Fruit fly (Drosophila melanogaster) whole organism, embryonic: ENCODE data around the gene ens.
A peak's percentile ranks its signal among the peaks of the same experiment; 100 is the strongest.

Source experiments
- Adf1 ChIP-seq: fragments of 200-800 bp; sonication (Bioruptor generic); IDR thresholded peaks from 2 replicates; pipeline ENCODE4 v1.3.6; 2022; ENCODE audit warnings: missing biosample characterization, missing genetic modification characterization
- CG10147 ChIP-seq: fragments of 200-800 bp; sonication (Bioruptor generic); optimal IDR thresholded peaks from 2 replicates; lab custom pipeline; 2019; ENCODE audit warnings: missing biosample characterization, mild to moderate bottlenecking, missing genetic modification characterization, moderate library complexity
- CG10431 ChIP-seq: fragments of 200-800 bp; sonication (Bioruptor generic); optimal IDR thresholded peaks from 3 replicates; lab custom pipeline; 2018; ENCODE audit warnings: missing biosample characterization, mild to moderate bottlenecking, missing genetic modification characterization
- CG11085 ChIP-seq: fragments of 200-800 bp; sonication (Bioruptor generic); IDR thresholded peaks from 2 replicates; pipeline ENCODE4 v1.3.6; 2022; ENCODE audit warnings: missing biosample characterization, missing genetic modification characterization
- CG1233 ChIP-seq: fragments of 200-800 bp; sonication (Bioruptor generic); optimal IDR thresholded peaks from 4 replicates; lab custom pipeline; 2018; ENCODE audit warnings: missing biosample characterization, mild to moderate bottlenecking, missing genetic modification characterization
- CG13123 ChIP-seq: fragments of 200-800 bp; sonication (Bioruptor generic); optimal IDR thresholded peaks from 2 replicates; lab custom pipeline; 2016; ENCODE audit warnings: missing biosample characterization, missing genetic modification characterization
- CG13775 ChIP-seq: fragments of 200-800 bp; sonication (Bioruptor generic); optimal IDR thresholded peaks from 3 replicates; lab custom pipeline; 2017; ENCODE audit warnings: missing biosample characterization, mild to moderate bottlenecking, missing genetic modification characterization
- CG13894 ChIP-seq: fragments of 200-800 bp; sonication (Bioruptor generic); optimal IDR thresholded peaks from 3 replicates; lab custom pipeline; 2018; ENCODE audit warnings: missing biosample characterization, mild to moderate bottlenecking, missing genetic modification characterization, moderate library complexity
- CG15696 ChIP-seq: fragments of 200-800 bp; sonication (Bioruptor generic); optimal IDR thresholded peaks from 2 replicates; lab custom pipeline; 2019; ENCODE audit warnings: missing biosample characterization, mild to moderate bottlenecking, missing genetic modification characterization, moderate library complexity
- CG16815 ChIP-seq: fragments of 200-800 bp; sonication (Bioruptor generic); optimal IDR thresholded peaks from 3 replicates; lab custom pipeline; 2017; ENCODE audit warnings: missing biosample characterization, mild to moderate bottlenecking, missing genetic modification characterization
- CG17186 ChIP-seq: fragments of 200-800 bp; sonication (Bioruptor generic); optimal IDR thresholded peaks from 3 replicates; lab custom pipeline; 2017; ENCODE audit warnings: missing biosample characterization, missing genetic modification reagents, missing genetic modification characterization
- CG17802 ChIP-seq: fragments of 200-800 bp; sonication (Bioruptor generic); optimal IDR thresholded peaks from 2 replicates; lab custom pipeline; 2018; ENCODE audit warnings: missing biosample characterization, mild to moderate bottlenecking, missing genetic modification characterization, moderate library complexity
- CG18764 ChIP-seq: fragments of 200-800 bp; sonication (Bioruptor generic); optimal IDR thresholded peaks from 3 replicates; lab custom pipeline; 2016; ENCODE audit warnings: missing biosample characterization, missing genetic modification characterization
- CG34224 ChIP-seq: fragments of 200-800 bp; sonication (Bioruptor generic); IDR thresholded peaks from 3 replicates; pipeline ENCODE4 v1.3.6; 2022; ENCODE audit warnings: missing biosample characterization, missing genetic modification characterization; ENCODE audit not compliant: partially characterized antibody
- CG4360 ChIP-seq: fragments of 200-800 bp; sonication (Bioruptor generic); IDR thresholded peaks from 2 replicates; pipeline ENCODE4 v1.3.6; 2022; ENCODE audit warnings: missing biosample characterization, missing genetic modification characterization
- CG4730 ChIP-seq: fragments of 200-800 bp; sonication (Bioruptor generic); IDR thresholded peaks from 2 replicates; pipeline ENCODE4 v1.3.6; 2022; ENCODE audit warnings: missing biosample characterization, missing genetic modification characterization
- CG7745 ChIP-seq: fragments of 200-800 bp; sonication (Bioruptor generic); optimal IDR thresholded peaks from 2 replicates; lab custom pipeline; 2018; ENCODE audit warnings: missing biosample characterization, mild to moderate bottlenecking, missing genetic modification characterization, moderate library complexity
- CG8765 ChIP-seq: fragments of 200-800 bp; sonication (Bioruptor generic); IDR thresholded peaks from 2 replicates; pipeline ENCODE4 v1.3.6; 2022; ENCODE audit warnings: missing biosample characterization, missing genetic modification characterization
- CG9727 ChIP-seq: fragments of 200-800 bp; sonication (Bioruptor generic); optimal IDR thresholded peaks from 3 replicates; lab custom pipeline; 2017; ENCODE audit warnings: missing biosample characterization, mild to moderate bottlenecking, missing genetic modification characterization
- Doc2 ChIP-seq: fragments of 200-800 bp; sonication (Bioruptor generic); IDR thresholded peaks from 2 replicates; pipeline ENCODE4 v1.3.6; 2022; ENCODE audit warnings: missing biosample characterization, missing genetic modification characterization
- Drgx ChIP-seq: fragments of 200-800 bp; sonication (Bioruptor generic); IDR thresholded peaks from 2 replicates; pipeline ENCODE4 v1.3.6; 2022; ENCODE audit warnings: missing biosample characterization, missing genetic modification characterization
- HLH4C ChIP-seq: fragments of 200-800 bp; sonication (Bioruptor generic); IDR thresholded peaks from 3 replicates; pipeline ENCODE4 v1.3.6; 2022; ENCODE audit warnings: missing biosample characterization, missing genetic modification characterization; ENCODE audit not compliant: partially characterized antibody
- Hr39 ChIP-seq: fragments of >200 bp; optimal IDR thresholded peaks from 2 replicates; lab custom pipeline; 2017
- Hsf ChIP-seq: fragments of 200-800 bp; sonication (Bioruptor generic); optimal IDR thresholded peaks from 3 replicates; lab custom pipeline; 2016; ENCODE audit warnings: missing biosample characterization, missing genetic modification characterization
- Lhr ChIP-seq: fragments of 200-800 bp; sonication (Bioruptor generic); optimal IDR thresholded peaks from 3 replicates; lab custom pipeline; 2017; ENCODE audit warnings: mild to moderate bottlenecking, missing biosample characterization, missing genetic modification reagents, missing genetic modification characterization
- MBD-R2 ChIP-seq: fragments of 200-800 bp; sonication (Bioruptor generic); IDR thresholded peaks from 2 replicates; pipeline ENCODE4 v1.3.6; 2022; ENCODE audit warnings: missing biosample characterization, missing genetic modification characterization
- amos ChIP-seq: fragments of 200-800 bp; sonication (Bioruptor generic); IDR thresholded peaks from 2 replicates; pipeline ENCODE4 v1.3.6; 2022; ENCODE audit warnings: missing biosample characterization, missing genetic modification characterization; ENCODE audit not compliant: partially characterized antibody
- ara ChIP-seq: fragments of 200-800 bp; sonication (Bioruptor generic); IDR thresholded peaks from 2 replicates; pipeline ENCODE4 v1.3.6; 2022; ENCODE audit warnings: missing biosample characterization, missing genetic modification characterization
- ase ChIP-seq: fragments of 200-800 bp; sonication (Bioruptor generic); IDR thresholded peaks from 3 replicates; pipeline ENCODE4 v1.3.6; 2022; ENCODE audit warnings: missing biosample characterization, missing genetic modification characterization
- ato ChIP-seq: fragments of 200-800 bp; sonication (Bioruptor generic); IDR thresholded peaks from 2 replicates; pipeline ENCODE4 v1.3.6; 2022; ENCODE audit warnings: missing biosample characterization, missing genetic modification characterization; ENCODE audit not compliant: partially characterized antibody
- btn ChIP-seq: fragments of 200-800 bp; sonication (Bioruptor generic); optimal IDR thresholded peaks from 2 replicates; lab custom pipeline; 2016; ENCODE audit warnings: missing biosample characterization, missing genetic modification characterization
- dmrt11E ChIP-seq: fragments of 200-800 bp; sonication (Bioruptor generic); optimal IDR thresholded peaks from 3 replicates; lab custom pipeline; 2018; ENCODE audit warnings: missing biosample characterization, mild to moderate bottlenecking, missing genetic modification characterization, moderate library complexity
- esg ChIP-seq: fragments of 200-800 bp; sonication (Bioruptor generic); conservative IDR thresholded peaks from 2 replicates; pipeline ENCODE4 v1.3.6; 2022; ENCODE audit warnings: missing biosample characterization, missing genetic modification characterization
- ewg ChIP-seq: fragments of 200-800 bp; sonication (Bioruptor generic); optimal IDR thresholded peaks from 3 replicates; lab custom pipeline; 2017; ENCODE audit warnings: mild to moderate bottlenecking, missing biosample characterization, missing genetic modification reagents, missing genetic modification characterization
- fd3F ChIP-seq: fragments of 200-800 bp; sonication (Bioruptor generic); optimal IDR thresholded peaks from 2 replicates; lab custom pipeline; 2018; ENCODE audit warnings: missing biosample characterization, mild to moderate bottlenecking, missing genetic modification characterization, moderate library complexity
- fd64A ChIP-seq: fragments of 200-800 bp; sonication (Bioruptor generic); optimal IDR thresholded peaks from 3 replicates; lab custom pipeline; 2018; ENCODE audit warnings: missing biosample characterization, mild to moderate bottlenecking, missing genetic modification characterization
- grau ChIP-seq: fragments of 200-800 bp; optimal IDR thresholded peaks from 3 replicates; lab custom pipeline; 2019; ENCODE audit warnings: missing biosample characterization, mild to moderate bottlenecking, missing genetic modification characterization, moderate library complexity
- gt ChIP-seq: fragments of 200-800 bp; sonication (Bioruptor generic); IDR thresholded peaks from 2 replicates; pipeline ENCODE4 v1.3.6; 2022; ENCODE audit warnings: missing biosample characterization, missing genetic modification characterization
- lola ChIP-seq, 3 experiments: fragments of >200 bp in 2 of 3; fragments of 200-800 bp in 1 of 3; sonication (Bioruptor generic) in 1 of 3; optimal IDR thresholded peaks; 2 replicates each; lab custom pipeline; 2017 to 2019; ENCODE audit warnings: missing biosample characterization in 3 of 3, missing genetic modification characterization in 3 of 3, mild to moderate bottlenecking in 1 of 3, moderate library complexity in 1 of 3
- p53 ChIP-seq: fragments of 200-800 bp; sonication (Bioruptor generic); optimal IDR thresholded peaks from 2 replicates; lab custom pipeline; 2016; ENCODE audit warnings: missing biosample characterization, missing genetic modification characterization
- prd ChIP-seq, 3 experiments: fragments of >200 bp in 2 of 3; fragments of 200-800 bp in 1 of 3; sonication (Bioruptor generic) in 1 of 3; optimal IDR thresholded peaks in 2 of 3; IDR thresholded peaks in 1 of 3; 2 replicates in 2 of 3; 3 replicates in 1 of 3; pipeline versions ENCODE4 v1.3.6 to Lab custom; 2017 to 2022; ENCODE audit warnings: missing biosample characterization in 1 of 3, missing genetic modification characterization in 1 of 3
- sens ChIP-seq: fragments of 200-800 bp; sonication (Bioruptor generic); peaks from one replicate; lab custom pipeline; 2016; ENCODE audit warnings: missing biosample characterization, missing genetic modification characterization
- sima ChIP-seq: fragments of 200-800 bp; sonication (Bioruptor generic); optimal IDR thresholded peaks from 2 replicates; lab custom pipeline; 2016; ENCODE audit warnings: missing biosample characterization, missing genetic modification characterization
- slbo ChIP-seq: fragments of 200-800 bp; sonication (Bioruptor generic); IDR thresholded peaks from 2 replicates; pipeline ENCODE4 v1.3.6; 2022; ENCODE audit warnings: missing biosample characterization, missing genetic modification characterization
- sr ChIP-seq: fragments of 200-800 bp; sonication (Bioruptor generic); IDR thresholded peaks from 3 replicates; pipeline ENCODE4 v1.3.6; 2022; ENCODE audit warnings: missing biosample characterization, missing genetic modification characterization
- stwl ChIP-seq: fragments of 200-800 bp; sonication (Bioruptor generic); optimal IDR thresholded peaks from 3 replicates; lab custom pipeline; 2018; ENCODE audit warnings: missing biosample characterization, mild to moderate bottlenecking, missing genetic modification characterization, moderate library complexity
- sug ChIP-seq: fragments of 200-800 bp; optimal IDR thresholded peaks from 2 replicates; lab custom pipeline; 2019; ENCODE audit warnings: missing biosample characterization, mild to moderate bottlenecking, missing genetic modification characterization, moderate library complexity
- vvl ChIP-seq: fragments of 200-800 bp; sonication (Bioruptor generic); IDR thresholded peaks from 2 replicates; pipeline ENCODE4 v1.3.6; 2022; ENCODE audit warnings: missing biosample characterization, missing genetic modification characterization
- wek ChIP-seq: fragments of 200-800 bp; sonication (Bioruptor generic); optimal IDR thresholded peaks from 3 replicates; lab custom pipeline; 2018; ENCODE audit warnings: missing biosample characterization, mild to moderate bottlenecking, missing genetic modification characterization, moderate library complexity

Gene ens

DNA sequence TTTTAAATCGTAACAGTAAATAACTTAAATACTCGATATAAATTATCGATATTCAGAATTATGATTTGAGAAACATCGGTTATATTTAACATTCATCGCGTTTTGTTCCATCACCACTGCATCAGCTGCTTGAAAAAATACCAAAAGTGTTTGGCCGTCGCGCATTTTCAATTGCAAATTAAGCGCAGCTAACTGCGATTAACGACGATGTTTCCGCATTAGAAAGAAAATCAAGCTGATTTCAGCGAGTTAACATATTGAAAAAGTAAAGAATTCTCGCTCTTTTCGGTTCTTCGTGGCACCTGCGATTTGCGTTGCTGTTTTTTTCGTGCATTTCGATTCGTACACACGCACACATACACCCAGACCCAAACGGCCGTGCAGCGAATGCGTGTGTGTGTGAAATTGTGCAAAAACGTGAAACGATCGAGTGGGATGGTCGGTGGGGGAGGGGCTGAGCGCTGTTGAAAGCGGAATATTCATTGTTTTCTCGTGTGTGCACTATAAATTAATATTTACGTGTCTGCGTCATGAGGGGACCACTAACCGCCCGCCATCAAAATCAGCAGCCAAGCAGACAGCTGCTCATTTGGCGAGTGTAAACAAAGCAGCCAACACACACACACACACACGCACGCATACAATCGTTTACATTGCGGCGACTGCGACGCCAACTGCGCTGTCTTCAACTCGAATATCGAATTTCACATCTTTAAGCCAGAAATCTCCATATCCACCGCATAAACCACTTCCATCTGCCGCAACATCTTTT, 26.1 kb downstream of the ens start, which contains the start of gene Ack (continued):
- TF ChIP-seq HLH4C (GFP tag; lab: Robert Waterston, UW) (peak; percentile 73), CG13123 (no peak), CG17186 (GFP tag; lab: Kevin White, UChicago) (peak; percentile 43), CG15696 (tag; lab: Kevin White, UChicago) (no peak), sug (peak; percentile 31), CG13894 (no peak), CG1233 (no peak), dmrt11E (tag; lab: Kevin White, UChicago) (no peak), ase (GFP tag; lab: Robert Waterston, UW) (no peak), stwl (tag; lab: Kevin White, UChicago) (peak; percentile 35), Hr39 (lab: Kevin White, UChicago) (no peak), fd64A (no peak), esg (GFP tag; lab: Robert Waterston, UW) (no peak), slbo (no peak), CG18764 (no peak), lola (GFP tag; optimal IDR thresholded peaks at IDR 0.05; lab: Kevin White, UChicago) (no peak), amos (GFP tag; lab: Robert Waterston, UW) (peak; percentile 94), fd3F (GFP tag; lab: Kevin White, UChicago) (no peak), CG4730 (no peak), gt (GFP tag; lab: Robert Waterston, UW) (no peak), Lhr (GFP tag; lab: Kevin White, UChicago) (no peak), CG10431 (GFP tag; lab: Kevin White, UChicago) (no peak), ato (GFP tag; lab: Robert Waterston, UW) (peak; percentile 17; the same call in 1 of the 2 replicates), CG9727 (GFP tag; lab: Kevin White, UChicago) (no peak), sens (GFP tag; lab: Kevin White, UChicago) (peak; percentile 90), CG7745 (tag; lab: Kevin White, UChicago) (no peak), Drgx (no peak), CG10147 (no peak), sima (no peak), wek (GFP tag; lab: Kevin White, UChicago) (no peak), CG4360 (GFP tag; lab: Robert Waterston, UW) (no peak), Adf1 (peak; percentile 95), prd (optimal IDR thresholded peaks at IDR 0.05; lab: Kevin White, UChicago) (no peak), prd (GFP tag; IDR thresholded peaks at IDR 0.05; lab: Robert Waterston, UW) (no peak), ara (GFP tag; lab: Robert Waterston, UW) (0 out of 2 replicates have a peak, but pooled peaks have one; percentile 14), Hsf (no peak), CG34224 (GFP tag; lab: Robert Waterston, UW) (peak; percentile 81), grau (tag; lab: Kevin White, UChicago) (no peak), p53 (no peak), ewg (GFP tag; lab: Kevin White, UChicago) (no peak), CG11085 (no peak), Doc2 (GFP tag; lab: Robert Waterston, UW) (no peak), CG13775 (GFP tag; lab: Kevin White, UChicago) (no peak), CG17802 (tag; lab: Kevin White, UChicago) (no peak), sr (peak; percentile 40; the same call in 1 of the 3 replicates), CG8765 (no peak), CG16815 (GFP tag; lab: Kevin White, UChicago) (no peak), btn (no peak), MBD-R2 (peak; percentile 50; the same call in 1 of the 2 replicates), vvl (GFP tag; lab: Robert Waterston, UW) (no peak)
